Fruit fly (Drosophila melanogaster) Kc167 (cell line): ENCODE measurements around the gene chas.

Experiments used
- h ChIP-seq: fragments of >200 bp; optimal IDR thresholded peaks from 3 replicates; lab custom pipeline; 2018; ENCODE audit warnings: missing external identifiers
- ttk ChIP-seq: sonication (Bioruptor generic); optimal IDR thresholded peaks from 2 replicates; lab custom pipeline; 2017; ENCODE audit warnings: missing external identifiers

DNA sequence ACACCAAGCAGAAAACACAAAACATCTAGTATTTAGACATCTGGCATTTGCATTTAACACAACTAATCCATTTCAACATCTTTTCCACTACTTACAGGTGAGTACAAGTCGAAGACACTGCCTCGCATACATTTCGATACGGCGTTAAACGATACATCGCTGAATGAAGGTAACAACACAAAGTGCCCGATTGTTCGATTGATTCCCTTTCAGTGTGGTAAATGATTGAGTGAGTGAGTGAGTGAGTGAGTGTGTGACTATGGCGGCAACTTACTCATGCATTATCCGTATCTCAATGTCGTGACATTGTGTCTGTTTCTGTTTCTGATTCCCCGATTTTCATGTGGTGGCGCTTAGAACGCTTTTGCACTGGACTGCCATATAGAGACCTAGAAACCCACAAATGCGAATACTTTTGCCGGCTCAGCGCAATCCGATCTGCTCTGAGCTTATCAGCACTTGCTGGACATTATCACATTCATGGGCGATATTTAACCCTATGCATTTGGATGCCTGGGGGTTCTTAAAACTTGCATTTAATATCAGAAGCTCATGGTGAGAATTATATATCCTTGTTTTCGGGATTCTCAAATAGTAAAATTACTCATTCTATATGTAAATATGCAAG is 37.7 kb upstream of the chas start:
- TF ChIP-seq ttk (no peak), h (no peak)
